Worm (Caenorhabditis elegans): ENCODE results near the gene F44B9.9.

The F44B9.9 gene

ce11 chrIII:8013582-8013981 is 17.3 kb downstream of the F44B9.9 start:
- TF ChIP-seq fkh-3 (tag; optimal IDR thresholded peaks at IDR 0.05) (no peak), bed-1 (GFP tag; IDR thresholded peaks at IDR 0.05) (no peak), let-607 (tag; optimal IDR thresholded peaks at IDR 0.05) (no peak), mes-4 (tag; optimal IDR thresholded peaks at IDR 0.05) (no peak), him-1 (tag; optimal IDR thresholded peaks at IDR 0.05) (peak; percentile 91), unc-130 (GFP tag; optimal IDR thresholded peaks at IDR 0.05) (peak; percentile 3), athp-1 (tag; optimal IDR thresholded peaks at IDR 0.05) (peak; percentile 31), hrde-1 (tag; optimal IDR thresholded peaks at IDR 0.05; ENCODE audit: borderline replicate concordance) (peak; percentile 25), ztf-18 (tag; optimal IDR thresholded peaks at IDR 0.05) (no peak), madf-6 (GFP tag; IDR thresholded peaks at IDR 0.05) (0 out of 2 replicates have a peak, but pooled peaks have one; percentile 23), D2030.7 (GFP tag; IDR thresholded peaks at IDR 0.05) (no peak), hlh-26 (GFP tag; conservative IDR thresholded peaks at IDR 0.05) (no peak), F10E7.11 (tag; optimal IDR thresholded peaks at IDR 0.05) (no peak), lin-40 (tag; optimal IDR thresholded peaks at IDR 0.05) (no peak)

- TF ChIP-seq nfyb-1 (GFP tag; IDR thresholded peaks at IDR 0.05) (0 out of 2 replicates have a peak, but pooled peaks have one; percentile 30), Y67H2A.10 (GFP tag; conservative IDR thresholded peaks at IDR 0.05) (no peak), rcor-1 (GFP tag; IDR thresholded peaks at IDR 0.05) (no peak), cebp-1 (GFP tag; IDR thresholded peaks at IDR 0.05) (peak; percentile 23; the same call in 1 of the 2 replicates), cebp-1 (tag; optimal IDR thresholded peaks at IDR 0.05) (peak; percentile 67), pbrm-1 (GFP tag; IDR thresholded peaks at IDR 0.05) (0 out of 2 replicates have a peak, but pooled peaks have one; percentile 19)
Observed at ce11 chrIII:8010260-8010822, 20.5 kb downstream of the F44B9.9 start, which contains the start of gene cit-1.2. Gene cit-1.2, plus strand, starts transcription at chrIII:8010772.

- TF ChIP-seq lag-1 (GFP tag; IDR thresholded peaks at IDR 0.05) (no peak), nhr-80 (tag; optimal IDR thresholded peaks at IDR 0.05) (peak; percentile 15), madf-3 (GFP tag; IDR thresholded peaks at IDR 0.05) (peak; percentile 97)
Observed at ce11 chrIII:8009769-8010168, 21.1 kb downstream of the F44B9.9 start, which contains the start of gene cit-1.1. Gene cit-1.1, minus strand, starts transcription at chrIII:8009821.

- TF ChIP-seq Y53G8AR.9 (GFP tag; conservative IDR thresholded peaks at IDR 0.05) (no peak), Y95B8A.8 (GFP tag; IDR thresholded peaks at IDR 0.05) (no peak), madf-6 (GFP tag; IDR thresholded peaks at IDR 0.05) (no peak), ztf-28 (GFP tag; IDR thresholded peaks at IDR 0.05) (no peak), hsf-1 (GFP tag; IDR thresholded peaks at IDR 0.05) (no peak), ceh-58 (GFP tag; IDR thresholded peaks at IDR 0.05) (no peak), ztf-26 (tag; optimal IDR thresholded peaks at IDR 0.05) (no peak), hmg-1.2 (GFP tag; IDR thresholded peaks at IDR 0.05) (no peak), nhr-27 (tag; optimal IDR thresholded peaks at IDR 0.05) (no peak), cebp-1 (GFP tag; IDR thresholded peaks at IDR 0.05) (no peak), cebp-1 (tag; optimal IDR thresholded peaks at IDR 0.05) (no peak), T07F8.4 (tag; optimal IDR thresholded peaks at IDR 0.05) (no peak)
Observed at ce11 chrIII:8004091-8004490, 26.8 kb downstream of the F44B9.9 start, which contains the start of gene C06G4.6. Gene C06G4.6, plus strand, starts transcription at chrIII:8004391.

ce11 chrIII:8001557-8001956 is 29.3 kb downstream of the F44B9.9 start:
- TF ChIP-seq rcor-1 (GFP tag; IDR thresholded peaks at IDR 0.05) (no peak), let-607 (tag; optimal IDR thresholded peaks at IDR 0.05) (no peak), madf-10 (tag; optimal IDR thresholded peaks at IDR 0.05) (no peak), ztf-28 (GFP tag; IDR thresholded peaks at IDR 0.05) (no peak), snpc-1.1 (tag; optimal IDR thresholded peaks at IDR 0.05; ENCODE audit: insufficient read depth) (no peak), nhr-27 (tag; optimal IDR thresholded peaks at IDR 0.05) (no peak), snpc-4 (GFP tag; optimal IDR thresholded peaks at IDR 0.05) (no peak), snpc-4 (tag; optimal IDR thresholded peaks at IDR 0.05) (no peak), F39B2.1 (GFP tag; IDR thresholded peaks at IDR 0.05) (no peak), unc-62 (GFP tag; optimal IDR thresholded peaks at IDR 0.05) (no peak), madf-3 (GFP tag; IDR thresholded peaks at IDR 0.05) (no peak), C17E4.6 (GFP tag; IDR thresholded peaks at IDR 0.05) (no peak), lin-35 (GFP tag; optimal IDR thresholded peaks at IDR 0.05) (no peak), D2030.7 (GFP tag; IDR thresholded peaks at IDR 0.05) (no peak)
